Worm (Caenorhabditis elegans) whole organism, L1 larva: ENCODE measurements around the gene F21D9.11.

Experiments
- C16A3.4 ChIP-seq: fragments of 150-350 bp; optimal IDR thresholded peaks from 2 replicates; lab custom pipeline; 2014; ENCODE audit warnings: missing biosample characterization, missing genetic modification characterization
- C34B4.2 ChIP-seq: sonication (generic microtip); optimal IDR thresholded peaks from 2 replicates; lab custom pipeline; 2017; ENCODE audit warnings: mild to moderate bottlenecking, missing genetic modification characterization, missing compliant biosample characterization
- Y116A8C.19 ChIP-seq: sonication (generic microtip); optimal IDR thresholded peaks from 2 replicates; lab custom pipeline; 2016; ENCODE audit warnings: missing compliant biosample characterization, missing genetic modification characterization, borderline replicate concordance
- aha-1 ChIP-seq: fragments of 150-350 bp; optimal IDR thresholded peaks from 2 replicates; lab custom pipeline; 2014; ENCODE audit warnings: missing biosample characterization, missing genetic modification characterization
- aly-2 ChIP-seq: fragments of 150-350 bp; optimal IDR thresholded peaks from 2 replicates; lab custom pipeline; 2014; ENCODE audit warnings: missing biosample characterization, missing genetic modification characterization
- ama-1 ChIP-seq: fragments of 150-350 bp; optimal IDR thresholded peaks from 2 replicates; lab custom pipeline; 2014
- ceh-82 ChIP-seq, 3 experiments: fragments of 150-350 bp in 1 of 3; sonication (generic microtip) in 2 of 3; optimal IDR thresholded peaks; 2 replicates each; lab custom pipeline; 2014 to 2017; ENCODE audit warnings: missing biosample characterization in 3 of 3, missing genetic modification characterization in 3 of 3
- ces-1 ChIP-seq: fragments of 150-350 bp; optimal IDR thresholded peaks from 2 replicates; lab custom pipeline; 2014; ENCODE audit warnings: missing biosample characterization, missing genetic modification reagents, missing genetic modification characterization
- dpl-1 ChIP-seq, 3 experiments: fragments of 150-350 bp in 2 of 3; sonication (generic microtip) in 1 of 3; optimal IDR thresholded peaks; 2 replicates each; lab custom pipeline; 2014 to 2017; ENCODE audit warnings: missing biosample characterization in 3 of 3, missing genetic modification characterization in 3 of 3, missing genetic modification reagents in 3 of 3
- dsc-1 ChIP-seq: sonication (generic microtip); optimal IDR thresholded peaks from 2 replicates; lab custom pipeline; 2016; ENCODE audit warnings: mild to moderate bottlenecking, missing genetic modification characterization, missing compliant biosample characterization
- efl-3 ChIP-seq: fragments of 200-800 bp; sonication (Bioruptor generic); optimal IDR thresholded peaks from 2 replicates; lab custom pipeline; 2018; ENCODE audit warnings: mild to moderate bottlenecking, missing genetic modification characterization, missing compliant biosample characterization
- egl-27 ChIP-seq, 2 experiments: fragments of 150-350 bp in 1 of 2; sonication (generic microtip); optimal IDR thresholded peaks; 3 replicates each; lab custom pipeline; 2017 to 2018; ENCODE audit warnings: missing biosample characterization in 2 of 2, missing genetic modification characterization in 2 of 2, missing genetic modification reagents in 2 of 2
- elt-3 ChIP-seq, 6 experiments: fragments of 150-350 bp in 1 of 6; sonication (generic microtip); optimal IDR thresholded peaks; 2 replicates each; lab custom pipeline; 2017 to 2018; ENCODE audit warnings: missing biosample characterization in 6 of 6, missing genetic modification characterization in 6 of 6, inconsistent platforms in 1 of 6
- ets-5 ChIP-seq: fragments of 200-800 bp; sonication (Bioruptor generic); IDR thresholded peaks from 2 replicates; pipeline ENCODE4 v1.3.6; 2022; ENCODE audit warnings: missing genetic modification characterization, missing compliant biosample characterization
- fkh-4 ChIP-seq: sonication (generic microtip); optimal IDR thresholded peaks from 2 replicates; lab custom pipeline; 2016; ENCODE audit warnings: missing compliant biosample characterization, missing genetic modification characterization, borderline replicate concordance
- hlh-4 ChIP-seq: sonication (generic microtip); optimal IDR thresholded peaks from 2 replicates; lab custom pipeline; 2016; ENCODE audit warnings: mild to moderate bottlenecking, missing genetic modification characterization, missing compliant biosample characterization
- isw-1 ChIP-seq: fragments of 200-800 bp; sonication (Bioruptor generic); IDR thresholded peaks from 2 replicates; pipeline ENCODE4 v1.3.6; 2022; ENCODE audit warnings: missing genetic modification characterization, missing compliant biosample characterization
- jun-1 ChIP-seq: fragments of 150-350 bp; optimal IDR thresholded peaks from 2 replicates; lab custom pipeline; 2014; ENCODE audit warnings: missing biosample characterization, missing genetic modification reagents, missing genetic modification characterization
- lin-35 ChIP-seq, 2 experiments: fragments of 150-350 bp; optimal IDR thresholded peaks; 2 replicates each; lab custom pipeline; 2014; ENCODE audit warnings: missing biosample characterization in 2 of 2, missing genetic modification characterization in 2 of 2, missing genetic modification reagents in 2 of 2
- lsy-2 ChIP-seq, 2 experiments: fragments of 150-350 bp; optimal IDR thresholded peaks; 2 replicates each; lab custom pipeline; 2014; ENCODE audit warnings: missing biosample characterization in 2 of 2, missing genetic modification characterization in 2 of 2
- mab-9 ChIP-seq: fragments of 200-800 bp; sonication (Bioruptor generic); IDR thresholded peaks from 2 replicates; pipeline ENCODE4 v1.3.6; 2022; ENCODE audit warnings: missing genetic modification reagents, missing genetic modification characterization, missing compliant biosample characterization
- mef-2 ChIP-seq: fragments of 150-350 bp; optimal IDR thresholded peaks from 2 replicates; lab custom pipeline; 2014; ENCODE audit warnings: missing biosample characterization, missing genetic modification characterization
- mep-1 ChIP-seq: fragments of 150-350 bp; optimal IDR thresholded peaks from 2 replicates; lab custom pipeline; 2014; ENCODE audit warnings: missing biosample characterization, missing genetic modification characterization
- nhr-11 ChIP-seq: fragments of 150-350 bp; optimal IDR thresholded peaks from 2 replicates; lab custom pipeline; 2014; ENCODE audit warnings: missing biosample characterization, missing genetic modification characterization
- nhr-12 ChIP-seq: sonication (generic microtip); optimal IDR thresholded peaks from 2 replicates; lab custom pipeline; 2017; ENCODE audit warnings: missing biosample characterization, missing genetic modification characterization
- nhr-28 ChIP-seq: fragments of 150-350 bp; optimal IDR thresholded peaks from 2 replicates; lab custom pipeline; 2014; ENCODE audit warnings: missing biosample characterization, missing genetic modification characterization
- nhr-76 ChIP-seq: sonication (generic microtip); optimal IDR thresholded peaks from 2 replicates; lab custom pipeline; 2017; ENCODE audit warnings: missing biosample characterization, missing genetic modification characterization
- nhr-77 ChIP-seq: fragments of 150-350 bp; optimal IDR thresholded peaks from 2 replicates; lab custom pipeline; 2014; ENCODE audit warnings: missing biosample characterization, missing genetic modification characterization
- nhr-90 ChIP-seq: sonication (generic microtip); optimal IDR thresholded peaks from 2 replicates; lab custom pipeline; 2016; ENCODE audit warnings: mild to moderate bottlenecking, missing genetic modification characterization, missing compliant biosample characterization; ENCODE audit not compliant: poor library complexity
- rnt-1 ChIP-seq: sonication (generic microtip); optimal IDR thresholded peaks from 2 replicates; lab custom pipeline; 2016; ENCODE audit warnings: mild to moderate bottlenecking, missing genetic modification characterization, moderate library complexity, missing compliant biosample characterization
- sox-4 ChIP-seq: sonication (generic microtip); optimal IDR thresholded peaks from 2 replicates; lab custom pipeline; 2016; ENCODE audit warnings: missing genetic modification characterization, missing compliant biosample characterization
- sup-37 ChIP-seq: fragments of 200-800 bp; sonication (Bioruptor generic); optimal IDR thresholded peaks from 2 replicates; lab custom pipeline; 2018; ENCODE audit warnings: mild to moderate bottlenecking, missing genetic modification characterization, missing compliant biosample characterization
- swsn-7 ChIP-seq: sonication (generic microtip); optimal IDR thresholded peaks from 2 replicates; lab custom pipeline; 2016; ENCODE audit warnings: missing genetic modification characterization, missing compliant biosample characterization
- tbx-2 ChIP-seq: sonication (generic microtip); optimal IDR thresholded peaks from 2 replicates; lab custom pipeline; 2016; ENCODE audit warnings: missing genetic modification characterization, missing compliant biosample characterization
- unc-130 ChIP-seq: fragments of 150-350 bp; optimal IDR thresholded peaks from 2 replicates; lab custom pipeline; 2017; ENCODE audit warnings: missing biosample characterization, missing genetic modification characterization, inconsistent platforms
- vab-15 ChIP-seq: sonication (generic microtip); optimal IDR thresholded peaks from 2 replicates; lab custom pipeline; 2017; ENCODE audit warnings: missing genotype, mild to moderate bottlenecking, missing genetic modification characterization, missing compliant biosample characterization
- ztf-11 ChIP-seq, 2 experiments: sonication (generic microtip); optimal IDR thresholded peaks; 2 replicates each; lab custom pipeline; 2016 to 2017; ENCODE audit warnings: missing genetic modification characterization in 2 of 2, missing biosample characterization in 1 of 2, missing compliant biosample characterization in 1 of 2

The F21D9.11 gene

DNA sequence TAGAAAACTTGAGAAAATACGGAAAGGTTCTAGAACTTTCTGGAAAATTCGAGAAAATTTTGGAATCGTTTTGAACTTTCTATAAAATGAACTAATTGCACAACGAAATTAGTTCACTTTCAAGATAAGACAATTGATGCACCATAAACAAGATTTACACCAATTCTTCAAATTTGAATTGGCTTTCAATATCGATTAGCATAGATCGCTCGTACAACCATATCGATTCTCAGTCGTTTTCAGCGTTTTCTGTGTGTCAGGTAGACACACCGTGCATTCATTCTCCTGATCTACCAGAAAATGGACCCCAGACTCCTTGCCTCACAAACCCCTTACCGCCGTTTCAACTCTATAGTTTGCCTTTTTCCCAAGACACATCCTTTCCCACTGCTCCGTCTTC lies 30.4 kb downstream of the F21D9.11 start, which contains the start of gene fbxb-117:
Gene fbxb-117 (plus strand): TSS at position 301 of the 400 bp plus-strand sequence.
- TF ChIP-seq nhr-12: no peak
- no peak for TF ChIP-seq aly-2 (tag; lab: Kevin White, UChicago)
- no peak for TF ChIP-seq C34B4.2 (tag; lab: Kevin White, UChicago)
- TF ChIP-seq hlh-4: no peak

DNA sequence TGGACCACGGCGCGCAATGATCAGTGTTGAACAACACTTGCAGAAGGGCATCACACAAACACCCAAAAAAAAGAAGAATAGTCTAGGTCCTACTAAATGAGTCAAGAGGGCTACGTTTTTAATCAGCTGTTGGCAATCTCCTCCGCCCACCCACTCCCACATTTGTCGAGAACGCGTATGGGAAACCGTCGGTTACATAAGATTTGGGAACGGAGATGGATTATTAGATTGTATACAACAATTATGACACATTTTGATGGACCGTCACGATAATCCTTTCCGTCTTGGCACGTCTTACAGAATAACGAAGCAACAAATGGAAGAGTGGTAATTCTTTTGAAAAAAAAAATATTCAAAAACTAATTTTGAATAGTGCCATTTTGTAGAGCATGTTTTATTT lies 34.0 kb downstream of the F21D9.11 start:
- TF ChIP-seq vab-15 (no peak), lin-35 (GFP tag; optimal IDR thresholded peaks at IDR 0.05; lab: Kevin White, UChicago) (no peak), rnt-1 (tag; lab: Kevin White, UChicago) (no peak), tbx-2 (tag; lab: Kevin White, UChicago) (no peak)

DNA sequence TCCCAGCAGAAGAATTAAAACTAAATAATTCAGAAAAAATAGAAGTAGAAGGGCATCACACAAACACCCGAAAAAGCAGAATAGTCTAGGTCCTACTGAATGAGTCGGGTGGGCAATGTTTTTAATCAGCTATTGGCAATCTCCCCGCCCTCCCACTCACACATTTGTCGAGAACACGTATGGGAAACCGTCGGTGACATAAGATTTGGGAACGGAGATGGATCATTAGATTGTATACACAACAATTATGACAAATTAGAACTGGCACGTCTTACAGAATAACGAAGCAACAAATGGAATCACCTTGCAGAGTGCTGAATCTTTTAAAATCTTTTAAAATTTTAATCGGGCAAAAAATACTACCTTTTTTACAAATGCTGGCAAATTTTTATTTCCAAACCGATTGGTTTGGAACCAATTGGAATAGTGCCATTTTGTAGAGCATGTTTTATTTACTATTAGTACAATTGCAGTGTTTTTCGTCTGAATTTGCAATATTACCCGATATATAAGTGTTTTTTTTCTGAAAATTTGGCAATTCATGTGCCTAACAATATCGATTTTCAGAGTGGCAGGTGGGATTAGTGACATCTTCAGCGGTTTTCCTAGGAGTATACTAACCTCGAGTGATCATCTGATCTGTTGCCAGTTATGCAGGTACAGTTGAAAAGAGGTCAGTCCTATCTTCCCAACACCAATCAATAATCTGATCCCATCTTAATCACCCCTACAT lies 36.3 kb downstream of the F21D9.11 start, which contains the start of the genes F55C9.3 and fbxb-57:
Gene F55C9.3 (minus strand): TSS at position 101 of the 733 bp plus-strand sequence.
Gene fbxb-57 (plus strand): TSS at position 683 of the 733 bp plus-strand sequence.
- TF ChIP-seq sup-37: no peak
- no peak for TF ChIP-seq ets-5 (GFP tag; lab: Robert Waterston, UW)
- no peak for TF ChIP-seq nhr-90
- TF ChIP-seq mef-2 (tag; lab: Kevin White, UChicago): no peak

DNA sequence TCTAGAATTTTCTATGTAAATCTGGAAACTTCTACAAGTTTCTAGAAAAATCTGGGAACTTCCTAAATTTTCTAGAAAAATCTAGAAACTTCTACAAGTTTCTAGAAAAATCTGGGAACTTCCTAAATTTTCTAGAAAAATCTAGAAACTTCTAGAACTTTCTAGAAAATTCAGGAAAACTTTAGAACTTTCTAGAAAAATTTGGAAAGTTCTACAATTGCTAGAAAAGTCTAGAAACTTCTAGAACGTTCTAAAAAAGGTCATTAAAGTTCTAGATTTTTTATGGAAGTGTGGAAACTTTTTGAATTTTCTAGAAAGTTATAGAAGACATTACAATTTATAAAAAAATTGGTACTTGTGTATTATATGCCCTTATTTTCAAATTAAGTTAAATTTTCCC lies 41.1 kb downstream of the F21D9.11 start, which contains the start of gene F55C9.5:
Gene F55C9.5 (minus strand): TSS at position 101 of the 400 bp plus-strand sequence.
- TF ChIP-seq unc-130 (tag; lab: Kevin White, UChicago) (no peak), ztf-11 (tag; optimal IDR thresholded peaks at IDR 0.05; lab: Kevin White, UChicago) (no peak), lsy-2 (tag; optimal IDR thresholded peaks at IDR 0.05; lab: Kevin White, UChicago) (no peak)

DNA sequence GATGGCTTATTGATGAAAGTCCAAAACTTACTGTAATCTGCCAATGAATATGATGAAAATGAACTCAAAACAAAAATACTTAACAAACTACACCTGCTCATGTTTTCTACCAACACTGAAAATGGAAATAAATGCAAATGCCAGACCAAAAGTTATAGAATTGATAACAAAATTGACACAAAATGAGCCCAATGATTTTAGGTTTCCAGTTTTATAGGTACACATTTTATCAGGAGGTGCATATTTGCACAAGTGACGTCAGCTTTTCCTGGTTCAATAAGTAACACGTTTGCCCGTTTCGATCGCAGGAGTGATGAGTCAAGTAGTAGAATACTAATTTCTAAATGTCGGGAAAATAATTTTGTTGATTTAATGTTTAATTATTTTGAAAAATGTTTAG lies 44.8 kb downstream of the F21D9.11 start, which contains the start of gene F55C9.6:
Gene F55C9.6 (minus strand): TSS at position 101 of the 400 bp plus-strand sequence.
- TF ChIP-seq mab-9 (GFP tag; lab: Robert Waterston, UW) (no peak), egl-27 (tag; optimal IDR thresholded peaks at IDR 0.05; lab: Kevin White, UChicago) (no peak), C16A3.4 (tag; lab: Kevin White, UChicago) (no peak), dsc-1 (tag; lab: Kevin White, UChicago) (no peak), ztf-11 (tag; optimal IDR thresholded peaks at IDR 0.05; lab: Kevin White, UChicago) (no peak)

DNA sequence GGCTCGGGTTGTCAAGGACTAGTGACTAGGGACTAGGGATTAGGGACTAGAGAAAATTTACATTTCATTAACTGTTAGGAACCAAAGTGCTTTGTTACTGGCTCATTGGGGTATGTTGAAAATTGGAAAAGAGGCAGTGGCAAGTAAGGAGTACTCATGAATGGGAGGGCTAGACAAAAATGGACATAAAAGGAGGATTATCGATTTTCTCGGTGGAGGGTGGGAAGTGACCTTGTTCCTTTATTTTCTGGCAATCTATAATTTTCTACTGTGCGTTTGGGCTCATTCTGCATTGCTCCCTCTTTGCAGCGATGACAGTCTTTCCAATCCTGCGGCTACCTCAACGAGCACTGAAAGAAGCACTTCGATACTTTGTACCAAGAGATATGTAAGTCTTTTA lies 45.6 kb downstream of the F21D9.11 start, which contains the start of gene fbxb-60:
Gene fbxb-60 (plus strand): TSS at position 301 of the 400 bp plus-strand sequence.
- TF ChIP-seq ama-1 (lab: Kevin White, UChicago): no peak
- TF ChIP-seq elt-3 (tag; optimal IDR thresholded peaks at IDR 0.05; lab: Kevin White, UChicago): no peak
- TF ChIP-seq Y116A8C.19 (tag; lab: Kevin White, UChicago): no peak
- TF ChIP-seq ceh-82 (tag; optimal IDR thresholded peaks at IDR 0.05; lab: Kevin White, UChicago): no peak
- TF ChIP-seq lsy-2 (tag; optimal IDR thresholded peaks at IDR 0.05; lab: Kevin White, UChicago): no peak
- TF ChIP-seq aha-1: no peak
- TF ChIP-seq dpl-1 (GFP tag; optimal IDR thresholded peaks at IDR 0.05; lab: Kevin White, UChicago): no peak
- no peak for TF ChIP-seq aly-2 (tag; lab: Kevin White, UChicago)
- no peak for TF ChIP-seq nhr-77

DNA sequence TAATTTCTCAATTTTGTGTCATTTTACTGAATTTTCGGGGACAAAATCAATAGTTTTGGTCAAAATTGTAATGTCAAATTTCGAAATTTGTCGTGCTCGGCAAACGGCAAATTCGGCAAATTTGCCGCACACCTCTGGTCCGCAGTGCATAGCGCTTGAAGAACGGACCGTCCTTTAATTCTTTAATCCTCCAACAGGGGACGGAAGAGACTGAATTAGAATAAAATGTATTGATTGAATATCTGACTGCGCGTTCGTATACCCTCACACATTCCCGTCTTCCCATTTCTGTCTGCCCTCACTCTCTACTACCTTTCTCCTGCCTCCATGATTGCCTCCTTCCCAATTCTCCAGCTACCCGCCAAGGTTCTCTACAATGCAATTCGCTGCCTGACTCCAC lies 47.3 kb downstream of the F21D9.11 start, which contains the start of gene F55C9.14:
Gene F55C9.14 (plus strand): TSS at position 301 of the 400 bp plus-strand sequence.
- TF ChIP-seq isw-1: no peak
- TF ChIP-seq efl-3 (GFP tag; lab: Kevin White, UChicago): no peak
- no peak for TF ChIP-seq sox-4 (tag; lab: Kevin White, UChicago)
- TF ChIP-seq ces-1 (GFP tag; lab: Kevin White, UChicago): no peak
- no peak for TF ChIP-seq rnt-1 (tag; lab: Kevin White, UChicago)
- TF ChIP-seq nhr-11 (tag; lab: Kevin White, UChicago): no peak
- no peak for TF ChIP-seq jun-1 (tag; lab: Kevin White, UChicago)
- no peak for TF ChIP-seq nhr-76 (tag; lab: Kevin White, UChicago)
- TF ChIP-seq swsn-7: no peak
- no peak for TF ChIP-seq mep-1
- no peak for TF ChIP-seq egl-27 (tag; optimal IDR thresholded peaks at IDR 0.05; lab: Kevin White, UChicago)
- TF ChIP-seq fkh-4 (tag; lab: Kevin White, UChicago): no peak
- no peak for TF ChIP-seq nhr-28 (tag; lab: Kevin White, UChicago)
